Fruit fly (Drosophila melanogaster) S2 (cell line): ENCODE measurements around the gene Nle.

ENCODE experiments used
- CG8478 ChIP-seq: fragments of >200 bp; optimal IDR thresholded peaks from 2 replicates; lab custom pipeline; 2018
- CTCF ChIP-seq, 2 experiments: fragments of >200 bp; optimal IDR thresholded peaks; 2 replicates each; lab custom pipeline; 2018

DNA sequence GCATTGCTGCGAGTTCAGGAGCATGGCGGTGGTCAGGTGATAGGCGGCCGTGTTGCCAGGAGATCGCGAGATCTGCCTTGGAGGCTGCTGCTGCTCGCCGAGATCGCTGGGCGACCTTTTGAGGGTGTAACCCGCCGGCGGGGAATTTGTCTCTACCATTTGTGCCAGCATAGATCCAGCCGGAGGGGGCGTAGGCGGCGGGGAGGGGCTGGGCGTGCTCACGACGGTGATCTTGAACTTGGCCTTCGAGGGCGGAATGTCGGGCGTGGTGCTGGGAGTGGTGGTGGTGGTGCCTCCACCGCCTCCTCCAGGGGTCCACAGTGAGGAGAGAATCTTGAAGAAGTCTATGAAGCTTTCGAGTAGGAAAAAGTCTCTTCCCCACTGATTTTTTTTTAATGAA, 26.1 kb upstream of the Nle start:
- TF ChIP-seq CTCF (optimal IDR thresholded peaks at IDR 0.05; lab: Kevin White, UChicago): no peak
- no peak for TF ChIP-seq CG8478 (lab: Kevin White, UChicago)
